Fruit fly (Drosophila melanogaster) whole organism, pupa: ENCODE results near the gene snk.

Experiments used
- CG14655 ChIP-seq: fragments of 200-800 bp; sonication (Bioruptor generic); optimal IDR thresholded peaks from 3 replicates; lab custom pipeline; 2017; ENCODE audit warnings: mild to moderate bottlenecking, missing biosample characterization, missing genetic modification reagents, missing genetic modification characterization
- CG9948 ChIP-seq: fragments of 200-800 bp; sonication (Bioruptor generic); optimal IDR thresholded peaks from 2 replicates; lab custom pipeline; 2018; ENCODE audit warnings: missing biosample characterization, mild to moderate bottlenecking, missing genetic modification characterization, moderate library complexity

- no peak for TF ChIP-seq CG9948
- peak; percentile 22 for TF ChIP-seq CG14655 (GFP tag; lab: Kevin White, UChicago)
Measured at dm6 chr3R:13091666-13092065, 49.1 kb upstream of the snk start.
